Worm (Caenorhabditis elegans) whole organism, L4 larva: ENCODE data around the gene his-60.

ENCODE experiments used
- D1046.2 ChIP-seq: fragments of 200-800 bp; sonication (Bioruptor generic); IDR thresholded peaks from 2 replicates; pipeline ENCODE4 v1.3.6; 2022; ENCODE audit warnings: missing genetic modification characterization, missing compliant biosample characterization
- R02D3.7 ChIP-seq: fragments of 150-350 bp; sonication (generic microtip); optimal IDR thresholded peaks from 3 replicates; lab custom pipeline; 2014; ENCODE audit warnings: missing biosample characterization, missing genetic modification characterization
- T26A8.4 ChIP-seq: fragments of 200-800 bp; sonication (Bioruptor generic); IDR thresholded peaks from 2 replicates; pipeline ENCODE4 v1.3.6; 2022; ENCODE audit warnings: missing genetic modification characterization, missing compliant biosample characterization
- Y105C5A.15 ChIP-seq: fragments of 200-800 bp; sonication (Bioruptor generic); IDR thresholded peaks from 2 replicates; pipeline ENCODE4 v1.3.6; 2022; ENCODE audit warnings: missing genetic modification characterization, missing compliant biosample characterization
- aha-1 ChIP-seq: fragments of 150-350 bp; peaks from one replicate; lab custom pipeline; 2014; ENCODE audit warnings: missing biosample characterization, missing genetic modification characterization
- aly-2 ChIP-seq: sonication (generic microtip); optimal IDR thresholded peaks from 2 replicates; lab custom pipeline; 2018; ENCODE audit warnings: missing biosample characterization, missing genetic modification characterization
- ama-1 ChIP-seq: fragments of 150-350 bp; optimal IDR thresholded peaks from 2 replicates; lab custom pipeline; 2014; ENCODE audit warnings: inconsistent platforms, mixed read lengths
- arid-1 ChIP-seq: fragments of 200-800 bp; sonication (Bioruptor generic); conservative IDR thresholded peaks from 2 replicates; pipeline ENCODE4 v1.3.6; 2022; ENCODE audit warnings: missing genetic modification reagents, missing genetic modification characterization, missing compliant biosample characterization
- ceh-44 ChIP-seq: fragments of 200-800 bp; sonication (Bioruptor generic); IDR thresholded peaks from 2 replicates; pipeline ENCODE4 v1.3.6; 2022; ENCODE audit warnings: missing genetic modification reagents, missing genetic modification characterization, missing compliant biosample characterization
- cey-2 ChIP-seq: sonication (generic microtip); optimal IDR thresholded peaks from 3 replicates; lab custom pipeline; 2017; ENCODE audit warnings: missing genetic modification characterization, mild to moderate bottlenecking, missing compliant biosample characterization, antibody characterized with exemption, borderline replicate concordance; ENCODE audit not compliant: insufficient read depth
- daf-16 ChIP-seq, 3 experiments: sonication (generic microtip); optimal IDR thresholded peaks; 2 replicates each; lab custom pipeline; 2016 to 2017; ENCODE audit warnings: missing genetic modification characterization in 3 of 3, missing genetic modification reagents in 3 of 3, mild to moderate bottlenecking in 2 of 3, missing compliant biosample characterization in 2 of 3, missing biosample characterization in 1 of 3, moderate library complexity in 1 of 3
- dmd-6 ChIP-seq: fragments of 200-800 bp; sonication (Bioruptor generic); IDR thresholded peaks from 2 replicates; pipeline ENCODE4 v1.3.6; 2022; ENCODE audit warnings: missing genetic modification reagents, missing genetic modification characterization, missing compliant biosample characterization
- dmd-8 ChIP-seq: fragments of 200-800 bp; sonication (Bioruptor generic); IDR thresholded peaks from 2 replicates; pipeline ENCODE4 v1.3.6; 2022; ENCODE audit warnings: missing genetic modification characterization, missing compliant biosample characterization
- dpl-1 ChIP-seq: fragments of 150-350 bp; optimal IDR thresholded peaks from 2 replicates; lab custom pipeline; 2014; ENCODE audit warnings: missing biosample characterization, missing genetic modification reagents, missing genetic modification characterization
- duxl-1 ChIP-seq: sonication (generic microtip); optimal IDR thresholded peaks from 2 replicates; lab custom pipeline; 2016; ENCODE audit warnings: mild to moderate bottlenecking, missing genetic modification characterization, moderate library complexity, missing compliant biosample characterization; ENCODE audit not compliant: poor library complexity
- dve-1 ChIP-seq: sonication (generic microtip); optimal IDR thresholded peaks from 2 replicates; lab custom pipeline; 2017; ENCODE audit warnings: antibody characterized with exemption, mild to moderate bottlenecking, missing genetic modification characterization, missing compliant biosample characterization; ENCODE audit not compliant: insufficient read depth
- fkh-10 ChIP-seq: fragments of 150-350 bp; optimal IDR thresholded peaks from 2 replicates; lab custom pipeline; 2014; ENCODE audit warnings: missing biosample characterization, missing genetic modification reagents, missing genetic modification characterization
- lir-3 ChIP-seq: sonication (generic microtip); optimal IDR thresholded peaks from 2 replicates; lab custom pipeline; 2016; ENCODE audit warnings: mild to moderate bottlenecking, missing genetic modification characterization, missing compliant biosample characterization
- nhr-10 ChIP-seq: fragments of 150-350 bp; optimal IDR thresholded peaks from 2 replicates; lab custom pipeline; 2014; ENCODE audit warnings: missing biosample characterization, missing genetic modification characterization
- nhr-25 ChIP-seq: sonication (generic microtip); optimal IDR thresholded peaks from 2 replicates; lab custom pipeline; 2017; ENCODE audit warnings: missing genetic modification characterization, mild to moderate bottlenecking, missing compliant biosample characterization, antibody characterized with exemption, moderate library complexity, borderline replicate concordance; ENCODE audit not compliant: insufficient read depth
- nhr-41 ChIP-seq: fragments of 200-800 bp; sonication (Bioruptor generic); IDR thresholded peaks from 2 replicates; pipeline ENCODE4 v1.3.6; 2022; ENCODE audit warnings: missing genetic modification reagents, missing genetic modification characterization, missing compliant biosample characterization
- nhr-42 ChIP-seq: fragments of 200-800 bp; sonication (Bioruptor generic); IDR thresholded peaks from 2 replicates; pipeline ENCODE4 v1.3.6; 2022; ENCODE audit warnings: missing genetic modification characterization, missing compliant biosample characterization
- nhr-6 ChIP-seq: fragments of 150-350 bp; optimal IDR thresholded peaks from 2 replicates; lab custom pipeline; 2014; ENCODE audit warnings: missing biosample characterization, missing genetic modification characterization
- nhr-77 ChIP-seq: fragments of 150-350 bp; optimal IDR thresholded peaks from 2 replicates; lab custom pipeline; 2014; ENCODE audit warnings: missing biosample characterization, missing genetic modification characterization
- php-3 ChIP-seq: fragments of 200-800 bp; sonication (Bioruptor generic); IDR thresholded peaks from 2 replicates; pipeline ENCODE4 v1.3.6; 2022; ENCODE audit warnings: missing genetic modification reagents, missing genetic modification characterization, missing compliant biosample characterization
- pqm-1 ChIP-seq: sonication (generic microtip); optimal IDR thresholded peaks from 2 replicates; lab custom pipeline; 2017; ENCODE audit warnings: missing biosample characterization, missing genetic modification characterization
- rbr-2 ChIP-seq: sonication (generic microtip); optimal IDR thresholded peaks from 2 replicates; lab custom pipeline; 2016; ENCODE audit warnings: missing genotype, missing genetic modification characterization, missing compliant biosample characterization
- saeg-2 ChIP-seq: fragments of 200-800 bp; sonication (Bioruptor generic); IDR thresholded peaks from 2 replicates; pipeline ENCODE4 v1.3.6; 2022; ENCODE audit warnings: missing genetic modification reagents, missing genetic modification characterization, missing compliant biosample characterization
- sdz-12 ChIP-seq: fragments of 200-800 bp; sonication (Bioruptor generic); optimal IDR thresholded peaks from 2 replicates; lab custom pipeline; 2018; ENCODE audit warnings: mild to moderate bottlenecking, missing genetic modification characterization, missing compliant biosample characterization
- spr-3 ChIP-seq: fragments of 200-800 bp; sonication (Bioruptor generic); optimal IDR thresholded peaks from 2 replicates; lab custom pipeline; 2018; ENCODE audit warnings: mild to moderate bottlenecking, missing genetic modification characterization, missing compliant biosample characterization
- unc-130 ChIP-seq: sonication (generic microtip); optimal IDR thresholded peaks from 2 replicates; lab custom pipeline; 2016; ENCODE audit warnings: missing genetic modification reagents, missing genetic modification characterization, missing compliant biosample characterization
- unc-39 ChIP-seq: sonication (generic microtip); optimal IDR thresholded peaks from 2 replicates; lab custom pipeline; 2017; ENCODE audit warnings: missing biosample characterization, missing genetic modification characterization
- unc-62 ChIP-seq, 3 experiments: fragments of 150-350 bp in 1 of 3; sonication (generic microtip); optimal IDR thresholded peaks in 2 of 3; peaks in 1 of 3; 1 replicate in 1 of 3; 2 replicates in 2 of 3; lab custom pipeline; 2014 to 2017; ENCODE audit warnings: missing biosample characterization in 3 of 3, missing genetic modification characterization in 3 of 3, missing genetic modification reagents in 3 of 3, missing genotype in 1 of 3
- zfp-2 ChIP-seq: sonication (generic microtip); optimal IDR thresholded peaks from 2 replicates; lab custom pipeline; 2016; ENCODE audit warnings: mild to moderate bottlenecking, missing genetic modification characterization, missing compliant biosample characterization

Gene his-60

ce11 chrIV:7505866-7506488, 18.2 kb upstream of the his-60 start (continued):
- TF ChIP-seq duxl-1 (tag; lab: Kevin White, UChicago) (peak; percentile 12), aha-1 (peak; percentile 93), nhr-77 (peak; percentile 9), cey-2 (tag; lab: Kevin White, UChicago) (no peak)

DNA sequence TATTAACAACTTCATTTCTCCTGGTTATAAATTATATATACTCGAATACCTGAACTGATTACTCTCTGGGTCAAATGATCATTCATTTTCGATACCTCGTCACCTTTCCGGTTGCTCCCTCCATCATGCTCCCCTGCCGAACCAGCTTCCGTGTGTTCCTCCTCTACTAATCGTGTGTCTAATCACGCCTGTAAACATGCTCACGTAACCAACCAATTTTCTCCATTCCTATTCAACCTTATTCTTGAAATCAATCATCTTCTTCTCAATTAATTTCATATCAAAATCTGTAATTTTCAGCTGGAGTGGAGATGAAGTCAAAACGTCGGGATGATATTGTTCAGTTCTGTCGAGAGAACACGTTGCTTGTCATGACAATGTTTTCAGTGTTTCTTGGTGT, 15.5 kb upstream of the his-60 start, which contains the start of gene glt-6:
Gene glt-6, plus strand, starts transcription at position 301 of the 400 bp plus-strand sequence.
- TF ChIP-seq nhr-41 (no peak), aha-1 (no peak), dve-1 (tag; lab: Kevin White, UChicago) (no peak), dmd-8 (GFP tag; lab: Robert Waterston, UW) (no peak), T26A8.4 (GFP tag; lab: Robert Waterston, UW) (no peak), unc-39 (tag; lab: Kevin White, UChicago) (no peak), nhr-6 (no peak)

ce11 chrIV:7501337-7501736, 13.5 kb upstream of the his-60 start, which contains the start of gene F55G1.15:
TSS of gene F55G1.15 (minus strand) at chrIV:7501437.
- no peak for TF ChIP-seq arid-1 (GFP tag; lab: Robert Waterston, UW)
- no peak for TF ChIP-seq spr-3 (GFP tag; lab: Kevin White, UChicago)
- TF ChIP-seq dmd-6 (GFP tag; lab: Robert Waterston, UW) = peak; percentile 39; the same call in 1 of the 2 replicates
- TF ChIP-seq unc-130 (GFP tag; lab: Kevin White, UChicago) = no peak
- peak; percentile 8 for TF ChIP-seq dve-1 (tag; lab: Kevin White, UChicago)
- no peak for TF ChIP-seq daf-16 (GFP tag; optimal IDR thresholded peaks at IDR 0.05; lab: Kevin White, UChicago)
- peak; percentile 20 for TF ChIP-seq daf-16 (tag; optimal IDR thresholded peaks at IDR 0.05; lab: Kevin White, UChicago)
- TF ChIP-seq php-3 (GFP tag; lab: Robert Waterston, UW) = peak; percentile 74
- TF ChIP-seq saeg-2 (GFP tag; lab: Robert Waterston, UW) = no peak
- TF ChIP-seq pqm-1 (tag; lab: Kevin White, UChicago) = peak; percentile 1
- TF ChIP-seq, all 104 proteins: peak for 5

DNA sequence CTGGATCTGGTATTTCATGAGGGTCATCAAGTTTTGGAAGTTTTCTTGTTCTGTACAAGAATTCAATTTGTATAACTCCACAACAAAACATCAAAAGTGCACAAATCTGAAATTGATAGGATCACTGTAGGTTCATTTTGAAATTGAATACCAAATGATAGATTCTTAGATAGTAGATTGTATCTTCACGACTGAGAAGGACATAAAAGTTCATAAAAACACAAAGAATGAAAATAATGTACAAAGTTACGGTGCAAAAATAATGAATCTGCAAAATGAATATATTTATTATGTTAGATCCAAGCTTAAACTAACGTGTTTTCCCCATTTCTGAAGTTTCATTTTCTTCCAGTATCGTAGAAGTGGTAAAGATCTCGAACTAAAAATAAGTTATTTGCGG, 13.1 kb upstream of the his-60 start:
- TF ChIP-seq aha-1 (no peak), nhr-42 (no peak), nhr-25 (no peak), ceh-44 (GFP tag; lab: Robert Waterston, UW) (no peak), fkh-10 (no peak), lir-3 (tag; lab: Kevin White, UChicago) (no peak), R02D3.7 (tag; lab: Kevin White, UChicago) (no peak), ama-1 (lab: Kevin White, UChicago) (no peak), Y105C5A.15 (GFP tag; lab: Robert Waterston, UW) (no peak), nhr-10 (tag; lab: Kevin White, UChicago) (no peak), dpl-1 (GFP tag; lab: Kevin White, UChicago) (no peak), aly-2 (no peak), nhr-41 (no peak), zfp-2 (tag; lab: Kevin White, UChicago) (no peak), rbr-2 (no peak), unc-62 (GFP tag; optimal IDR thresholded peaks at IDR 0.05 in 1 of 2; lab: Kevin White, UChicago) (no peak), unc-62 (tag; optimal IDR thresholded peaks at IDR 0.05; lab: Kevin White, UChicago) (no peak), sdz-12 (GFP tag; lab: Kevin White, UChicago) (no peak), D1046.2 (GFP tag; lab: Robert Waterston, UW) (no peak)
